Worm (Caenorhabditis elegans) whole organism, early embryonic: Measurements from ENCODE around the gene C05E4.15.

Source experiments
- B0310.2 ChIP-seq: sonication (generic microtip); optimal IDR thresholded peaks from 2 replicates; lab custom pipeline; 2016; ENCODE audit warnings: mild to moderate bottlenecking, missing genetic modification characterization, missing compliant biosample characterization
- F13C5.2 ChIP-seq: sonication (generic microtip); optimal IDR thresholded peaks from 2 replicates; lab custom pipeline; 2017; ENCODE audit warnings: mild to moderate bottlenecking, missing genetic modification characterization, inconsistent platforms, missing compliant biosample characterization
- ama-1 ChIP-seq: fragments of 150-350 bp; optimal IDR thresholded peaks from 2 replicates; lab custom pipeline; 2014
- ets-7 ChIP-seq: sonication (generic microtip); optimal IDR thresholded peaks from 2 replicates; lab custom pipeline; 2016; ENCODE audit warnings: missing genotype, missing genetic modification characterization, missing compliant biosample characterization
- flt-1 ChIP-seq: fragments of 200-800 bp; sonication (Bioruptor generic); IDR thresholded peaks from 2 replicates; pipeline ENCODE4 v1.3.6; 2022; ENCODE audit warnings: missing genetic modification characterization, missing compliant biosample characterization
- hmg-4 ChIP-seq: fragments of 200-800 bp; sonication (Bioruptor generic); optimal IDR thresholded peaks from 2 replicates; lab custom pipeline; 2018; ENCODE audit warnings: mild to moderate bottlenecking, missing genetic modification characterization, missing compliant biosample characterization
- sea-1 ChIP-seq: fragments of 200-800 bp; sonication (Bioruptor generic); conservative IDR thresholded peaks from 2 replicates; pipeline ENCODE4 v1.3.6; 2022; ENCODE audit warnings: missing genetic modification characterization, missing compliant biosample characterization
- tbx-37 ChIP-seq: fragments of 200-800 bp; sonication (Bioruptor generic); conservative IDR thresholded peaks from 2 replicates; pipeline ENCODE4 v1.3.6; 2022; ENCODE audit warnings: missing genetic modification reagents, missing genetic modification characterization, missing compliant biosample characterization
- tra-4 ChIP-seq: sonication (generic microtip); optimal IDR thresholded peaks from 2 replicates; lab custom pipeline; 2017; ENCODE audit warnings: missing genetic modification characterization, missing compliant biosample characterization

- TF ChIP-seq flt-1 (GFP tag; lab: Robert Waterston, UW) (no peak), ets-7 (tag; lab: Kevin White, UChicago) (no peak), F13C5.2 (tag; lab: Kevin White, UChicago) (no peak), tbx-37 (GFP tag; lab: Robert Waterston, UW) (no peak), B0310.2 (tag; lab: Kevin White, UChicago) (no peak), tra-4 (tag; lab: Kevin White, UChicago) (no peak), ama-1 (lab: Kevin White, UChicago) (no peak), hmg-4 (no peak), sea-1 (GFP tag; lab: Robert Waterston, UW) (no peak)
Observed at ce11 chrV:808260-808659, 47.1 kb upstream of the C05E4.15 start.
